Worm (Caenorhabditis elegans) whole organism, early embryonic: ENCODE data around the gene F45D3.2.

Source experiments
- ama-1 ChIP-seq: fragments of 150-350 bp; optimal IDR thresholded peaks from 2 replicates; lab custom pipeline; 2014
- pes-1 ChIP-seq: fragments of 200-800 bp; sonication (Bioruptor generic); IDR thresholded peaks from 2 replicates; pipeline ENCODE4 v1.3.6; 2022; ENCODE audit warnings: missing genetic modification reagents, missing genetic modification characterization, missing compliant biosample characterization
- scrt-1 ChIP-seq: fragments of 200-800 bp; sonication (Bioruptor generic); IDR thresholded peaks from 2 replicates; pipeline ENCODE4 v1.3.6; 2022; ENCODE audit warnings: missing genetic modification characterization, missing compliant biosample characterization

DNA sequence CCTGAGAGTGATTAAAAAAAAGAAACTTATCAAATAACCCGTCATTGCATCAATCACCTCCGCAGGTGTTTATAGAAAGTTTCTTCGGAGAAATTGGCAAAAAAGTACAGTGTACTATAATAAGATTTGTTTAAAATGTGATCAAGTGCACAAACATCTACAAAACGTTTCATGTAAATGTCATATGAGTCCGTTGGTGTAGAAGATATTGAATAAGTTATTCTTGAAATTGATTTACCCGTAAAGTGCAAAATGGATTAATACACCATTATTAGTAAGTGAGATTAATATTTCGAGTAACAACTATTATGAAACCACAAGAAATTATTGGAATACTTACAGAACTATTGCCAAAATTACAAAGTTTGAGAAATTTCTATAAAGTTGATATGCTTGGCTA lies 9.8 kb upstream of the F45D3.2 start:
- no peak for TF ChIP-seq pes-1 (GFP tag; lab: Robert Waterston, UW)
- TF ChIP-seq ama-1 (lab: Kevin White, UChicago): no peak
- no peak for TF ChIP-seq scrt-1 (GFP tag; lab: Robert Waterston, UW)
